Worm (Caenorhabditis elegans): ENCODE data around the gene kqt-3.
"Not testable (repeated sequence)": the region's sequence is repeated elsewhere in the genome, so short reads cannot be mapped to it uniquely, and the experiment has no call there.

- not testable (repeated sequence) for TF ChIP-seq mec-3 (tag; optimal IDR thresholded peaks at IDR 0.05; ENCODE audit: borderline replicate concordance); ceh-45 (GFP tag; IDR thresholded peaks at IDR 0.05); lin-11 (tag; optimal IDR thresholded peaks at IDR 0.05); pqm-1 (tag; optimal IDR thresholded peaks at IDR 0.05); ref-2 (tag; optimal IDR thresholded peaks at IDR 0.05); ceh-30 (tag; optimal IDR thresholded peaks at IDR 0.05); fkh-10 (GFP tag; optimal IDR thresholded peaks at IDR 0.05); gmeb-2 (tag; optimal IDR thresholded peaks at IDR 0.05); elt-4 (tag; optimal IDR thresholded peaks at IDR 0.05); T23F11.4 (GFP tag; optimal IDR thresholded peaks at IDR 0.05); ceh-9 (tag; optimal IDR thresholded peaks at IDR 0.05); syd-9 (tag; optimal IDR thresholded peaks at IDR 0.05); sox-4 (tag; optimal IDR thresholded peaks at IDR 0.05)
These were observed 34.1 kb upstream of the kqt-3 start, which contains the start of gene C31C9.6 for ce11 chrII:13661990-13662389.

Data from whole organism, late embryonic.